Fruit fly (Drosophila melanogaster) whole organism, pupa: ENCODE data around the gene AANATL2.

Experiments used
- CG10348 ChIP-seq: fragments of 200-800 bp; sonication (Bioruptor generic); IDR thresholded peaks from 2 replicates; pipeline ENCODE4 v1.3.6; 2022; ENCODE audit warnings: missing biosample characterization, missing genetic modification characterization
- CG13204 ChIP-seq: fragments of 200-800 bp; sonication (Bioruptor generic); optimal IDR thresholded peaks from 2 replicates; lab custom pipeline; 2018; ENCODE audit warnings: missing biosample characterization, mild to moderate bottlenecking, missing genetic modification characterization, moderate library complexity
- CG14655 ChIP-seq: fragments of 200-800 bp; sonication (Bioruptor generic); optimal IDR thresholded peaks from 3 replicates; lab custom pipeline; 2017; ENCODE audit warnings: mild to moderate bottlenecking, missing biosample characterization, missing genetic modification reagents, missing genetic modification characterization
- CG15710 ChIP-seq: fragments of 200-800 bp; sonication (Bioruptor generic); optimal IDR thresholded peaks from 2 replicates; lab custom pipeline; 2018; ENCODE audit warnings: missing biosample characterization, mild to moderate bottlenecking, missing genetic modification characterization, moderate library complexity
- CG17806 ChIP-seq: fragments of 200-800 bp; sonication (Bioruptor generic); optimal IDR thresholded peaks from 2 replicates; lab custom pipeline; 2018; ENCODE audit warnings: missing biosample characterization, mild to moderate bottlenecking, missing genetic modification characterization, moderate library complexity
- CG34367 ChIP-seq: fragments of 200-800 bp; sonication (Bioruptor generic); optimal IDR thresholded peaks from 2 replicates; lab custom pipeline; 2018; ENCODE audit warnings: missing biosample characterization, mild to moderate bottlenecking, missing genetic modification characterization
- D1 ChIP-seq: fragments of 200-800 bp; sonication (Bioruptor generic); optimal IDR thresholded peaks from 2 replicates; lab custom pipeline; 2018; ENCODE audit warnings: missing biosample characterization, mild to moderate bottlenecking, missing genetic modification characterization, moderate library complexity
- Ets98B ChIP-seq: fragments of 200-800 bp; sonication (Bioruptor generic); IDR thresholded peaks from 2 replicates; pipeline ENCODE4 v1.3.6; 2022; ENCODE audit warnings: missing biosample characterization, missing genetic modification characterization
- Pif1A ChIP-seq: fragments of 200-800 bp; sonication (Bioruptor generic); optimal IDR thresholded peaks from 3 replicates; lab custom pipeline; 2016; ENCODE audit warnings: missing biosample characterization, missing genetic modification characterization
- fd96Ca ChIP-seq: fragments of 200-800 bp; sonication (Bioruptor generic); IDR thresholded peaks from 3 replicates; pipeline ENCODE4 v1.3.6; 2022; ENCODE audit warnings: missing biosample characterization, missing genetic modification characterization
- rn ChIP-seq: fragments of 200-800 bp; sonication (Bioruptor generic); IDR thresholded peaks from 2 replicates; pipeline ENCODE4 v1.3.6; 2022; ENCODE audit warnings: missing biosample characterization, missing genetic modification characterization

- TF ChIP-seq D1 (tag; lab: Kevin White, UChicago) (no peak), CG15710 (tag; lab: Kevin White, UChicago) (no peak), rn (GFP tag; lab: Robert Waterston, UW) (no peak), CG10348 (no peak), CG17806 (tag; lab: Kevin White, UChicago) (no peak), CG13204 (peak; percentile 14), CG34367 (tag; lab: Kevin White, UChicago) (no peak), CG14655 (no peak), Ets98B (GFP tag; lab: Robert Waterston, UW) (peak; percentile 48; the same call in 1 of the 2 replicates), fd96Ca (peak; percentile 38; the same call in 2 of the 3 replicates), Pif1A (GFP tag; lab: Kevin White, UChicago) (no peak)
These were observed 15.7 kb downstream of the AANATL2 start for dm6 chr2L:6271384-6271783.
